Fruit fly (Drosophila melanogaster): ENCODE results near the gene CecA2.

CecA2 gene

DNA sequence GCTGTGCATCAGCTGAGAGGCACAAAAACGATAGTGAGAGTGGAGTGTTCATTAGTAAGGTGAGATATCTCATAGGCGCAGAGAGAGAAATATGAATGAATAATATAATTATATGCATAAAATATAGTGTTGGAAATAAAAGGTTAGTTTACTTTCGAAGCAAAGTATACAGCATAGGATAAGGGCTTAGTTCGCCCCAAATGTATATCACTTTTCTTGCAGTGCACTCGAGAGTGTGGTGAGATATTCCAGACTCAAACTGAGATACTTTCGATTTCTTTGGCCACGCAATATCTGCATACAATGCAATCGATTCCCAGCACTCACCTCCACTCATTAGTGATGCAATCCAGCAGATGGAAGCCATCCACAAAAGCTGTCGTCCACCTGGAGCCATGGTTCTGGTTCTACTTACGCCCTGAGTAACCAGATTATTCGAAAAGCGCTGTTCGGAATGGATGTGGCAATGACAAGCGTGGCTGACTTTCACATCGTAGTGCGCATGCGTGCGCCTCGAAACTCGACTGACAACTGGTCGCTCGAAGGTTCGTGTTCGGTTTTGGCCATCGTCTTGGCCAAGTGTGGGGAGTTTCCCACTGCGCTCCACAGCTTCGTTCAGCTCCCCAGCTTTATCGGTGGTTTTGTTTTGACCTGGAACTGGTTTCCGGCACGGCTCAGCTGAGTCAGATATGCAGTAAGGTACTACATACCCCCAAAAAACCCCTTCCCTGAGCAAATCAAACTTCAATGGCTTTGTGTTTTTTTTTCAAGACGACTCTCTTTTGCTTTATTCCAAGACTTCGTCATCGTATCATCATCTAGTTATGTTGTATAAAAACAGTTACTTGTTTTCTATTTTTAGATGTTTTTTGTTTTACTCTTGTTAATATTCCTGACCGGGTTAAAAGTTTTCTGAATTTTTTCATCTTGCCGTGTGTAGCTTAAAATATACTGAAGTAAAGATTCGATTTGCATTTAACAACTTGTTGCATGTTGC is 41.0 kb upstream of the CecA2 start, which contains the start of gene Rsod (continued):
- TF ChIP-seq CG2120 (GFP tag; optimal IDR thresholded peaks at IDR 0.05) (no peak), fd64A (GFP tag; optimal IDR thresholded peaks at IDR 0.05) (peak; percentile 36), sens (GFP tag) (peak; percentile 89), vfl (GFP tag; optimal IDR thresholded peaks at IDR 0.05) (no peak), CG3065 (GFP tag; optimal IDR thresholded peaks at IDR 0.05) (no peak), Xrp1 (GFP tag; IDR thresholded peaks at IDR 0.05) (peak; percentile 87), CG15269 (tag; optimal IDR thresholded peaks at IDR 0.05) (peak; percentile 53), Meics (GFP tag; optimal IDR thresholded peaks at IDR 0.05) (peak; percentile 30), CG30403 (GFP tag; optimal IDR thresholded peaks at IDR 0.05) (peak; percentile 49), CG3995 (GFP tag; optimal IDR thresholded peaks at IDR 0.05) (no peak), unpg (GFP tag; optimal IDR thresholded peaks at IDR 0.05) (peak; percentile 61), grn (GFP tag; optimal IDR thresholded peaks at IDR 0.05) (peak; percentile 7), shn (GFP tag; optimal IDR thresholded peaks at IDR 0.05) (no peak), jing (GFP tag; optimal IDR thresholded peaks at IDR 0.05) (peak; percentile 15), CG12236 (GFP tag; optimal IDR thresholded peaks at IDR 0.05) (no peak), CG10274 (GFP tag; optimal IDR thresholded peaks at IDR 0.05) (no peak), sd (tag; optimal IDR thresholded peaks at IDR 0.05) (no peak), CrebB (tag; optimal IDR thresholded peaks at IDR 0.05) (no peak), Doc3 (GFP tag; IDR thresholded peaks at IDR 0.05; ENCODE audit: partially characterized antibody) (no peak), B-H2 (GFP tag; optimal IDR thresholded peaks at IDR 0.05) (no peak), otp (GFP tag; IDR thresholded peaks at IDR 0.05) (peak; percentile 84), CG17361 (GFP tag; IDR thresholded peaks at IDR 0.05) (peak; percentile 55), CG10431 (GFP tag; optimal IDR thresholded peaks at IDR 0.05) (peak; percentile 27), TFAM (GFP tag; optimal IDR thresholded peaks at IDR 0.05) (no peak), E2f1 (GFP tag; IDR thresholded peaks at IDR 0.05) (peak; percentile 71), usp (GFP tag; optimal IDR thresholded peaks at IDR 0.05) (no peak), CG31441 (GFP tag; IDR thresholded peaks at IDR 0.05) (peak; percentile 52), abd-A (tag; optimal IDR thresholded peaks at IDR 0.05) (no peak), D (optimal IDR thresholded peaks at IDR 0.05) (no peak), D (GFP tag; optimal IDR thresholded peaks at IDR 0.05) (peak; percentile 48), Ptx1 (GFP tag; IDR thresholded peaks at IDR 0.05) (peak; percentile 78), Abd-B (GFP tag; optimal IDR thresholded peaks at IDR 0.05) (peak; percentile 28), CG6813 (GFP tag; optimal IDR thresholded peaks at IDR 0.05) (no peak), insv (GFP tag; optimal IDR thresholded peaks at IDR 0.05) (no peak), CG14860 (GFP tag; IDR thresholded peaks at IDR 0.05; ENCODE audit: partially characterized antibody) (no peak), CG14965 (GFP tag; optimal IDR thresholded peaks at IDR 0.05; ENCODE audit: borderline replicate concordance) (no peak), z (GFP tag; IDR thresholded peaks at IDR 0.05) (peak; percentile 61; the same call in 2 of the 3 replicates), sens-2 (GFP tag; IDR thresholded peaks at IDR 0.05) (peak; percentile 66), Pdp1 (GFP tag; optimal IDR thresholded peaks at IDR 0.05) (peak in 1 of 2 experiments; percentile 32), pb (GFP tag; optimal IDR thresholded peaks at IDR 0.05) (no peak), CG4424 (GFP tag; optimal IDR thresholded peaks at IDR 0.05) (no peak), CG13424 (tag; optimal IDR thresholded peaks at IDR 0.05) (peak; percentile 56), h (optimal IDR thresholded peaks at IDR 0.05) (no peak), CG8359 (GFP tag; optimal IDR thresholded peaks at IDR 0.05; ENCODE audit: borderline replicate concordance) (peak; percentile 25), CG8281 (tag; optimal IDR thresholded peaks at IDR 0.05) (no peak), CG31388 (GFP tag; optimal IDR thresholded peaks at IDR 0.05) (no peak), Tbp (GFP tag; optimal IDR thresholded peaks at IDR 0.05) (no peak), Bdp1 (GFP tag; optimal IDR thresholded peaks at IDR 0.05) (no peak), pum (GFP tag; optimal IDR thresholded peaks at IDR 0.05) (no peak)

All from whole organism, embryonic.